Worm (Caenorhabditis elegans) whole organism, L3 larva: ENCODE results near the gene C03G6.17.

Source experiments
- egl-5 ChIP-seq: fragments of 150-350 bp; optimal IDR thresholded peaks from 2 replicates; lab custom pipeline; 2017; ENCODE audit warnings: missing biosample characterization, missing genetic modification reagents, missing genetic modification characterization, inconsistent platforms
- elt-3 ChIP-seq, 3 experiments: fragments of 150-350 bp in 1 of 3; sonication (generic microtip) in 2 of 3; optimal IDR thresholded peaks; 2 replicates in 2 of 3; 4 replicates in 1 of 3; lab custom pipeline; 2014 to 2017; ENCODE audit warnings: missing biosample characterization in 3 of 3, missing genetic modification characterization in 3 of 3
- nfya-1 ChIP-seq: sonication (generic microtip); optimal IDR thresholded peaks from 2 replicates; lab custom pipeline; 2017; ENCODE audit warnings: missing genetic modification characterization, mild to moderate bottlenecking, missing compliant biosample characterization, antibody characterized with exemption, moderate library complexity; ENCODE audit not compliant: insufficient read depth
- nhr-25 ChIP-seq: sonication (generic microtip); optimal IDR thresholded peaks from 2 replicates; lab custom pipeline; 2017; ENCODE audit warnings: missing biosample characterization, missing genetic modification characterization
- nhr-28 ChIP-seq: fragments of 150-350 bp; optimal IDR thresholded peaks from 2 replicates; lab custom pipeline; 2014; ENCODE audit warnings: missing biosample characterization, missing genetic modification characterization
- nhr-77 ChIP-seq: fragments of 150-350 bp; optimal IDR thresholded peaks from 2 replicates; lab custom pipeline; 2014; ENCODE audit warnings: missing biosample characterization, missing genetic modification characterization
- pqm-1 ChIP-seq: fragments of 150-350 bp; optimal IDR thresholded peaks from 2 replicates; lab custom pipeline; 2017; ENCODE audit warnings: missing biosample characterization, missing genetic modification characterization, inconsistent platforms
- unc-39 ChIP-seq: sonication (generic microtip); optimal IDR thresholded peaks from 4 replicates; lab custom pipeline; 2017; ENCODE audit warnings: missing biosample characterization, missing genetic modification characterization
- zag-1 ChIP-seq: fragments of 150-350 bp; optimal IDR thresholded peaks from 2 replicates; lab custom pipeline; 2014; ENCODE audit warnings: missing biosample characterization, missing genetic modification characterization

ce11 chrV:7391933-7392332 lies 11.0 kb upstream of the C03G6.17 start, which contains the start of gene fbxa-105:
- TF ChIP-seq egl-5 (tag; lab: Kevin White, UChicago) (no peak), nhr-28 (tag; lab: Kevin White, UChicago) (no peak), unc-39 (tag; lab: Kevin White, UChicago) (no peak), elt-3 (tag; optimal IDR thresholded peaks at IDR 0.05; lab: Kevin White, UChicago) (no peak), pqm-1 (tag; lab: Kevin White, UChicago) (peak; percentile 9), zag-1 (tag; lab: Kevin White, UChicago) (no peak), nhr-25 (tag; lab: Kevin White, UChicago) (no peak), nhr-77 (tag; lab: Kevin White, UChicago) (no peak), nfya-1 (tag; lab: Kevin White, UChicago) (no peak)
